Fruit fly (Drosophila melanogaster): Measurements from ENCODE around the gene epsilonCOP.

Gene epsilonCOP

dm6 chr2L:6465497-6465896 is 23.4 kb upstream of the epsilonCOP start, which contains the start of gene Rchy1:
TSS of gene Rchy1 (minus strand) at chr2L:6465669.
- TF ChIP-seq CG11762 (GFP tag; optimal IDR thresholded peaks at IDR 0.05; ENCODE audit: insufficient read depth), result no peak
- peak; percentile 21; the same call in 1 of the 2 replicates for TF ChIP-seq CG15336 (GFP tag; IDR thresholded peaks at IDR 0.05)
- TF ChIP-seq Hr38 (GFP tag; optimal IDR thresholded peaks at IDR 0.05), result no peak
- TF ChIP-seq OdsH (GFP tag; optimal IDR thresholded peaks at IDR 0.05), result no peak
- TF ChIP-seq CG34406 (GFP tag; optimal IDR thresholded peaks at IDR 0.05), result no peak
- TF ChIP-seq CG10631 (GFP tag; optimal IDR thresholded peaks at IDR 0.05), result no peak
- no peak for TF ChIP-seq acj6 (GFP tag; optimal IDR thresholded peaks at IDR 0.05)
- TF ChIP-seq fd59A (GFP tag; optimal IDR thresholded peaks at IDR 0.05), result no peak
- TF ChIP-seq topi (GFP tag; optimal IDR thresholded peaks at IDR 0.05), result no peak
- peak; percentile 12 for TF ChIP-seq CG6854 (GFP tag; optimal IDR thresholded peaks at IDR 0.05)
- peak; percentile 48; the same call in 1 of the 3 replicates for TF ChIP-seq CG8119 (GFP tag; IDR thresholded peaks at IDR 0.05)
- TF ChIP-seq Smox (GFP tag; optimal IDR thresholded peaks at IDR 0.05), result no peak
- TF ChIP-seq salr (GFP tag; optimal IDR thresholded peaks at IDR 0.05), result no peak
- TF ChIP-seq achi (GFP tag; optimal IDR thresholded peaks at IDR 0.05), result no peak
- TF ChIP-seq Ets96B (tag; optimal IDR thresholded peaks at IDR 0.05), result no peak
- TF ChIP-seq lz (GFP tag; optimal IDR thresholded peaks at IDR 0.05), result no peak
- no peak; the same call in 1 of the 2 replicates for TF ChIP-seq CG11294 (GFP tag; IDR thresholded peaks at IDR 0.05)
- no peak for TF ChIP-seq esn (GFP tag; optimal IDR thresholded peaks at IDR 0.05)
- TF ChIP-seq CG8319 (GFP tag; optimal IDR thresholded peaks at IDR 0.05), result no peak
- TF ChIP-seq spab (GFP tag; optimal IDR thresholded peaks at IDR 0.05), result no peak
- no peak for TF ChIP-seq CG31627 (GFP tag; optimal IDR thresholded peaks at IDR 0.05)
- TF ChIP-seq CG32006 (GFP tag; optimal IDR thresholded peaks at IDR 0.05), result no peak
- no peak for TF ChIP-seq fd85E (GFP tag; optimal IDR thresholded peaks at IDR 0.05)
- TF ChIP-seq Sox102F (GFP tag; optimal IDR thresholded peaks at IDR 0.05), result peak; percentile 36
- no peak for TF ChIP-seq Hr4 (GFP tag; optimal IDR thresholded peaks at IDR 0.05)
- no peak for TF ChIP-seq Ets21C (GFP tag; optimal IDR thresholded peaks at IDR 0.05)
- TF ChIP-seq CG10669 (GFP tag; optimal IDR thresholded peaks at IDR 0.05), result no peak
- no peak for TF ChIP-seq fkh (GFP tag; optimal IDR thresholded peaks at IDR 0.05)
- peak; percentile 33 for TF ChIP-seq net (GFP tag; optimal IDR thresholded peaks at IDR 0.05)
- peak; percentile 78 for TF ChIP-seq Eip78C (GFP tag)
- TF ChIP-seq pdm3 (GFP tag; optimal IDR thresholded peaks at IDR 0.05), result no peak
- TF ChIP-seq Sox14 (GFP tag; optimal IDR thresholded peaks at IDR 0.05), result no peak
- TF ChIP-seq CG6276 (GFP tag; optimal IDR thresholded peaks at IDR 0.05), result no peak
- peak; percentile 42; the same call in 1 of the 3 replicates for TF ChIP-seq CG6163 (GFP tag; IDR thresholded peaks at IDR 0.05)
- TF ChIP-seq CG4318 (GFP tag; optimal IDR thresholded peaks at IDR 0.05), result no peak
- TF ChIP-seq CG1621 (tag; optimal IDR thresholded peaks at IDR 0.05), result peak; percentile 68
- no peak for TF ChIP-seq dac (GFP tag; optimal IDR thresholded peaks at IDR 0.05)
- peak; percentile 34 for TF ChIP-seq CG16779 (tag; optimal IDR thresholded peaks at IDR 0.05)
- TF ChIP-seq CG6792 (GFP tag; optimal IDR thresholded peaks at IDR 0.05), result no peak
- peak; percentile 12 for TF ChIP-seq CG3919 (GFP tag; optimal IDR thresholded peaks at IDR 0.05)
- TF ChIP-seq vri (GFP tag; optimal IDR thresholded peaks at IDR 0.05), result no peak
- no peak for TF ChIP-seq Sox15 (GFP tag; optimal IDR thresholded peaks at IDR 0.05)
- TF ChIP-seq CG6808 (GFP tag; optimal IDR thresholded peaks at IDR 0.05), result no peak
- no peak for TF ChIP-seq Blimp-1 (GFP tag; optimal IDR thresholded peaks at IDR 0.05)
- TF ChIP-seq Met (GFP tag; optimal IDR thresholded peaks at IDR 0.05), result no peak
- TF ChIP-seq CG7368 (GFP tag; optimal IDR thresholded peaks at IDR 0.05), result no peak
- no peak for TF ChIP-seq CG11902 (GFP tag; optimal IDR thresholded peaks at IDR 0.05)
- TF ChIP-seq Lpt (GFP tag; optimal IDR thresholded peaks at IDR 0.05), result no peak
- peak; percentile 10 for TF ChIP-seq CG9139 (GFP tag; optimal IDR thresholded peaks at IDR 0.05)
- peak; percentile 72 for TF ChIP-seq svp (GFP tag)
- no peak for TF ChIP-seq dsx (GFP tag; optimal IDR thresholded peaks at IDR 0.05; ENCODE audit: poor library complexity, severe bottlenecking)
- TF ChIP-seq Hr39 (GFP tag; optimal IDR thresholded peaks at IDR 0.05), result no peak
- peak; percentile 12 for TF ChIP-seq CG8632 (GFP tag; optimal IDR thresholded peaks at IDR 0.05)
